Fruit fly (Drosophila melanogaster) whole organism, embryonic: Measurements from ENCODE around the gene CG3740.

Experiments used
- Ada2b ChIP-seq: fragments of 200-800 bp; sonication (Bioruptor generic); IDR thresholded peaks from 2 replicates; pipeline ENCODE4 v1.3.6; 2022; ENCODE audit warnings: missing biosample characterization, missing genetic modification characterization
- Bgb ChIP-seq: fragments of 200-800 bp; sonication (Bioruptor generic); IDR thresholded peaks from 2 replicates; pipeline ENCODE4 v1.3.6; 2022; ENCODE audit warnings: missing biosample characterization, missing genetic modification characterization; ENCODE audit not compliant: partially characterized antibody
- CG11085 ChIP-seq: fragments of 200-800 bp; sonication (Bioruptor generic); IDR thresholded peaks from 2 replicates; pipeline ENCODE4 v1.3.6; 2022; ENCODE audit warnings: missing biosample characterization, missing genetic modification characterization
- CG11504 ChIP-seq: fragments of 200-800 bp; sonication (Bioruptor generic); optimal IDR thresholded peaks from 3 replicates; lab custom pipeline; 2019; ENCODE audit warnings: missing biosample characterization, mild to moderate bottlenecking, missing genetic modification characterization, moderate library complexity
- CG11695 ChIP-seq: fragments of 200-800 bp; sonication (Bioruptor generic); IDR thresholded peaks from 3 replicates; pipeline ENCODE4 v1.3.6; 2022; ENCODE audit warnings: missing biosample characterization, missing genetic modification characterization
- CG11696 ChIP-seq: fragments of 200-800 bp; sonication (Bioruptor generic); IDR thresholded peaks from 2 replicates; pipeline ENCODE4 v1.3.6; 2022; ENCODE audit warnings: missing biosample characterization, missing genetic modification characterization
- CG12155 ChIP-seq: fragments of 200-800 bp; sonication (Bioruptor generic); optimal IDR thresholded peaks from 3 replicates; lab custom pipeline; 2016; ENCODE audit warnings: missing biosample characterization, missing genetic modification characterization
- CG12299 ChIP-seq: fragments of 200-800 bp; sonication (Bioruptor generic); optimal IDR thresholded peaks from 2 replicates; lab custom pipeline; 2018; ENCODE audit warnings: missing biosample characterization, mild to moderate bottlenecking, missing genetic modification characterization
- CG13775 ChIP-seq: fragments of 200-800 bp; sonication (Bioruptor generic); optimal IDR thresholded peaks from 3 replicates; lab custom pipeline; 2017; ENCODE audit warnings: missing biosample characterization, mild to moderate bottlenecking, missing genetic modification characterization
- CG14860 ChIP-seq: fragments of 200-800 bp; sonication (Bioruptor generic); IDR thresholded peaks from 3 replicates; pipeline ENCODE4 v1.3.6; 2022; ENCODE audit warnings: missing biosample characterization, missing genetic modification characterization; ENCODE audit not compliant: partially characterized antibody
- CG18599 ChIP-seq: fragments of 200-800 bp; sonication (Bioruptor generic); optimal IDR thresholded peaks from 3 replicates; lab custom pipeline; 2017; ENCODE audit warnings: missing biosample characterization, missing genetic modification characterization, mild to moderate bottlenecking, moderate library complexity, missing genetic modification reagents
- CG2678 ChIP-seq: fragments of 200-800 bp; sonication (Bioruptor generic); optimal IDR thresholded peaks from 3 replicates; lab custom pipeline; 2019; ENCODE audit warnings: missing biosample characterization, mild to moderate bottlenecking, missing genetic modification characterization, moderate library complexity
- CG7271 ChIP-seq: fragments of 200-800 bp; sonication (Bioruptor generic); optimal IDR thresholded peaks from 2 replicates; lab custom pipeline; 2018; ENCODE audit warnings: missing biosample characterization, mild to moderate bottlenecking, missing genetic modification characterization, moderate library complexity
- CG7357 ChIP-seq: fragments of 200-800 bp; sonication (Bioruptor generic); IDR thresholded peaks from 3 replicates; pipeline ENCODE4 v1.3.6; 2022; ENCODE audit warnings: missing biosample characterization, missing genetic modification characterization
- CG7556 ChIP-seq: fragments of 200-800 bp; sonication (Bioruptor generic); optimal IDR thresholded peaks from 2 replicates; lab custom pipeline; 2017; ENCODE audit warnings: missing biosample characterization, mild to moderate bottlenecking, missing genetic modification characterization
- CG9727 ChIP-seq: fragments of 200-800 bp; sonication (Bioruptor generic); optimal IDR thresholded peaks from 3 replicates; lab custom pipeline; 2017; ENCODE audit warnings: missing biosample characterization, mild to moderate bottlenecking, missing genetic modification characterization
- Deaf1 ChIP-seq: fragments of 200-800 bp; optimal IDR thresholded peaks from 3 replicates; lab custom pipeline; 2019; ENCODE audit warnings: missing biosample characterization, mild to moderate bottlenecking, missing genetic modification characterization, moderate library complexity
- Dek ChIP-seq: fragments of 200-800 bp; sonication (Bioruptor generic); optimal IDR thresholded peaks from 3 replicates; lab custom pipeline; 2019; ENCODE audit warnings: missing biosample characterization, mild to moderate bottlenecking, missing genetic modification characterization, moderate library complexity
- Dref ChIP-seq: fragments of 200-800 bp; sonication (Bioruptor generic); IDR thresholded peaks from 2 replicates; pipeline ENCODE4 v1.3.6; 2022; ENCODE audit warnings: missing biosample characterization, missing genetic modification characterization
- Ets97D ChIP-seq: fragments of 200-800 bp; sonication (Bioruptor generic); optimal IDR thresholded peaks from 3 replicates; lab custom pipeline; 2016; ENCODE audit warnings: missing biosample characterization, missing genetic modification characterization
- Hmr ChIP-seq: fragments of 200-800 bp; sonication (Bioruptor generic); optimal IDR thresholded peaks from 3 replicates; lab custom pipeline; 2017; ENCODE audit warnings: mild to moderate bottlenecking, missing biosample characterization, missing genetic modification reagents, missing genetic modification characterization
- Hr51 ChIP-seq, 2 experiments: fragments of 200-800 bp; sonication (Bioruptor generic); optimal IDR thresholded peaks; 2 replicates in 1 of 2; 3 replicates in 1 of 2; lab custom pipeline; 2016 to 2018; ENCODE audit warnings: missing biosample characterization in 2 of 2, missing genetic modification characterization in 2 of 2, mild to moderate bottlenecking in 1 of 2, moderate library complexity in 1 of 2
- MBD-R2 ChIP-seq: fragments of 200-800 bp; sonication (Bioruptor generic); IDR thresholded peaks from 2 replicates; pipeline ENCODE4 v1.3.6; 2022; ENCODE audit warnings: missing biosample characterization, missing genetic modification characterization
- Meics ChIP-seq: fragments of 200-800 bp; sonication (Bioruptor generic); optimal IDR thresholded peaks from 2 replicates; lab custom pipeline; 2017; ENCODE audit warnings: missing biosample characterization, mild to moderate bottlenecking, missing genetic modification characterization
- Myb ChIP-seq: fragments of 200-800 bp; sonication (Bioruptor generic); optimal IDR thresholded peaks from 2 replicates; lab custom pipeline; 2016; ENCODE audit warnings: missing biosample characterization, missing genetic modification characterization
- Pdp1 ChIP-seq, 2 experiments: fragments of 200-800 bp; sonication (Bioruptor generic); optimal IDR thresholded peaks; 3 replicates each; lab custom pipeline; 2016; ENCODE audit warnings: missing biosample characterization in 2 of 2, missing genetic modification characterization in 2 of 2, mild to moderate bottlenecking in 1 of 2, moderate library complexity in 1 of 2
- Sry-δ ChIP-seq: fragments of 200-800 bp; sonication (Bioruptor generic); optimal IDR thresholded peaks from 2 replicates; lab custom pipeline; 2016; ENCODE audit warnings: missing biosample characterization, missing genetic modification characterization
- cg ChIP-seq: fragments of 200-800 bp; sonication (Bioruptor generic); optimal IDR thresholded peaks from 3 replicates; lab custom pipeline; 2019; ENCODE audit warnings: missing biosample characterization, mild to moderate bottlenecking, missing genetic modification characterization, moderate library complexity
- ci ChIP-seq: fragments of 200-800 bp; sonication (Bioruptor generic); IDR thresholded peaks from 3 replicates; pipeline ENCODE4 v1.3.6; 2022; ENCODE audit warnings: missing biosample characterization, missing genetic modification characterization
- cwo ChIP-seq: fragments of 200-800 bp; sonication (Bioruptor generic); optimal IDR thresholded peaks from 3 replicates; lab custom pipeline; 2017; ENCODE audit warnings: missing biosample characterization, missing genetic modification characterization, mild to moderate bottlenecking, moderate library complexity, missing genetic modification reagents
- dmrt99B ChIP-seq: fragments of 200-800 bp; sonication (Bioruptor generic); optimal IDR thresholded peaks from 2 replicates; lab custom pipeline; 2018; ENCODE audit warnings: missing biosample characterization, mild to moderate bottlenecking, missing genetic modification characterization, moderate library complexity
- esg ChIP-seq: fragments of 200-800 bp; sonication (Bioruptor generic); conservative IDR thresholded peaks from 2 replicates; pipeline ENCODE4 v1.3.6; 2022; ENCODE audit warnings: missing biosample characterization, missing genetic modification characterization
- ewg ChIP-seq: fragments of 200-800 bp; sonication (Bioruptor generic); optimal IDR thresholded peaks from 3 replicates; lab custom pipeline; 2017; ENCODE audit warnings: mild to moderate bottlenecking, missing biosample characterization, missing genetic modification reagents, missing genetic modification characterization
- fru ChIP-seq: fragments of >200 bp; optimal IDR thresholded peaks from 2 replicates; lab custom pipeline; 2017
- inv ChIP-seq: fragments of 200-800 bp; sonication (Bioruptor generic); IDR thresholded peaks from 2 replicates; pipeline ENCODE4 v1.3.6; 2022; ENCODE audit warnings: missing biosample characterization, missing genetic modification characterization; ENCODE audit not compliant: partially characterized antibody
- lab ChIP-seq: fragments of 200-800 bp; sonication (Bioruptor generic); optimal IDR thresholded peaks from 3 replicates; lab custom pipeline; 2017; ENCODE audit warnings: missing biosample characterization, missing genetic modification characterization, mild to moderate bottlenecking, moderate library complexity, missing genetic modification reagents
- nerfin-2 ChIP-seq: fragments of 200-800 bp; sonication (Bioruptor generic); IDR thresholded peaks from 2 replicates; pipeline ENCODE4 v1.3.6; 2022; ENCODE audit warnings: missing biosample characterization, missing genetic modification characterization; ENCODE audit not compliant: partially characterized antibody
- prd ChIP-seq, 3 experiments: fragments of >200 bp in 2 of 3; fragments of 200-800 bp in 1 of 3; sonication (Bioruptor generic) in 1 of 3; optimal IDR thresholded peaks in 2 of 3; IDR thresholded peaks in 1 of 3; 2 replicates in 2 of 3; 3 replicates in 1 of 3; pipeline versions ENCODE4 v1.3.6 to Lab custom; 2017 to 2022; ENCODE audit warnings: missing biosample characterization in 1 of 3, missing genetic modification characterization in 1 of 3
- pzg ChIP-seq: fragments of 200-800 bp; sonication (Bioruptor generic); optimal IDR thresholded peaks from 3 replicates; lab custom pipeline; 2018; ENCODE audit warnings: missing biosample characterization, mild to moderate bottlenecking, missing genetic modification characterization, moderate library complexity
- row ChIP-seq: fragments of 200-800 bp; sonication (Bioruptor generic); IDR thresholded peaks from 3 replicates; pipeline ENCODE4 v1.3.6; 2022; ENCODE audit warnings: missing biosample characterization, missing genetic modification characterization
- sens ChIP-seq: fragments of 200-800 bp; sonication (Bioruptor generic); peaks from one replicate; lab custom pipeline; 2016; ENCODE audit warnings: missing biosample characterization, missing genetic modification characterization
- sens-2 ChIP-seq: fragments of 200-800 bp; sonication (Bioruptor generic); IDR thresholded peaks from 2 replicates; pipeline ENCODE4 v1.3.6; 2022; ENCODE audit warnings: missing biosample characterization, missing genetic modification characterization
- sna ChIP-seq: fragments of 200-800 bp; sonication (Bioruptor generic); IDR thresholded peaks from 2 replicates; pipeline ENCODE4 v1.3.6; 2022; ENCODE audit warnings: missing biosample characterization, missing genetic modification characterization; ENCODE audit not compliant: partially characterized antibody
- sob ChIP-seq: fragments of 200-800 bp; sonication (Bioruptor generic); IDR thresholded peaks from 2 replicates; pipeline ENCODE4 v1.3.6; 2022; ENCODE audit warnings: missing biosample characterization, missing genetic modification characterization
- tap ChIP-seq: fragments of 200-800 bp; optimal IDR thresholded peaks from 3 replicates; lab custom pipeline; 2019; ENCODE audit warnings: missing biosample characterization, mild to moderate bottlenecking, missing genetic modification characterization, moderate library complexity
- unc-4 ChIP-seq: fragments of 200-800 bp; sonication (Bioruptor generic); IDR thresholded peaks from 2 replicates; pipeline ENCODE4 v1.3.6; 2022; ENCODE audit warnings: missing biosample characterization, missing genetic modification characterization; ENCODE audit not compliant: partially characterized antibody

The CG3740 gene

dm6 chrX:1705929-1706328 lies 36.8 kb upstream of the CG3740 start:
- peak; percentile 51 for TF ChIP-seq row (GFP tag; lab: Robert Waterston, UW)
- TF ChIP-seq Deaf1 (tag; lab: Kevin White, UChicago), result no peak
- no peak for TF ChIP-seq sens-2 (GFP tag; lab: Robert Waterston, UW)
- TF ChIP-seq Hr51 (GFP tag; optimal IDR thresholded peaks at IDR 0.05; lab: Kevin White, UChicago), result peak in 1 of 2 experiments; percentile 16
- TF ChIP-seq CG2678 (tag; lab: Kevin White, UChicago), result peak; percentile 44
- TF ChIP-seq ci (GFP tag; lab: Robert Waterston, UW), result no peak
- peak; percentile 6 for TF ChIP-seq dmrt99B
- 0 out of 2 replicates have a peak, but pooled peaks have one; percentile 40 for TF ChIP-seq CG11696 (GFP tag; lab: Robert Waterston, UW)
- no peak for TF ChIP-seq Ada2b (GFP tag; lab: Robert Waterston, UW)
- TF ChIP-seq sna (GFP tag; lab: Robert Waterston, UW), result no peak
- TF ChIP-seq cwo (GFP tag; lab: Kevin White, UChicago), result peak; percentile 8
- no peak for TF ChIP-seq nerfin-2 (GFP tag; lab: Robert Waterston, UW)
- no peak for TF ChIP-seq CG7357 (GFP tag; lab: Robert Waterston, UW)
- TF ChIP-seq Meics (GFP tag; lab: Kevin White, UChicago), result peak; percentile 21
- TF ChIP-seq CG18599 (GFP tag; lab: Kevin White, UChicago), result peak; percentile 73
- no peak for TF ChIP-seq esg (GFP tag; lab: Robert Waterston, UW)
- TF ChIP-seq CG11695 (GFP tag; lab: Robert Waterston, UW), result 0 out of 3 replicates have a peak, but pooled peaks have one; percentile 33
- peak; percentile 3 for TF ChIP-seq Hmr (GFP tag; lab: Kevin White, UChicago)
- peak; percentile 15 for TF ChIP-seq cg (GFP tag; lab: Kevin White, UChicago)
- TF ChIP-seq CG11504, result peak; percentile 33
- TF ChIP-seq lab (GFP tag; lab: Kevin White, UChicago), result peak; percentile 6
- peak; percentile 53 for TF ChIP-seq sens (GFP tag; lab: Kevin White, UChicago)
- TF ChIP-seq CG12155 (GFP tag; lab: Kevin White, UChicago), result no peak
- peak; percentile 23 for TF ChIP-seq CG7556 (GFP tag; lab: Kevin White, UChicago)
- peak; percentile 5 for TF ChIP-seq CG9727 (GFP tag; lab: Kevin White, UChicago)

dm6 chrX:1695529-1696410 lies 26.7 kb upstream of the CG3740 start, which contains the start of gene a6:
Gene a6 (minus strand): TSS chrX:1695889.
- TF ChIP-seq sna (GFP tag; lab: Robert Waterston, UW), result peak; percentile 88
- peak; percentile 72 for TF ChIP-seq MBD-R2 (GFP tag; lab: Robert Waterston, UW)
- TF ChIP-seq Dref (GFP tag; lab: Robert Waterston, UW), result peak; percentile 98
- TF ChIP-seq Bgb (GFP tag; lab: Robert Waterston, UW), result peak; percentile 93
- 0 out of 2 replicates have a peak, but pooled peaks have one; percentile 18 for TF ChIP-seq sob (GFP tag; lab: Robert Waterston, UW)
- TF ChIP-seq unc-4 (GFP tag; lab: Robert Waterston, UW), result peak; percentile 90
- TF ChIP-seq Ets97D (GFP tag; lab: Kevin White, UChicago), result peak; percentile 66
- peak; percentile 76 for TF ChIP-seq pzg (GFP tag; lab: Kevin White, UChicago)
- TF ChIP-seq CG13775 (GFP tag; lab: Kevin White, UChicago), result peak; percentile 17
- TF ChIP-seq CG14860 (GFP tag; lab: Robert Waterston, UW), result peak; percentile 91
- peak; percentile 83 for TF ChIP-seq Sry-δ
- TF ChIP-seq fru (lab: Kevin White, UChicago), result no peak
- TF ChIP-seq Myb (GFP tag; lab: Kevin White, UChicago), result peak; percentile 59
- TF ChIP-seq inv (GFP tag; lab: Robert Waterston, UW), result peak; percentile 79
- no peak for TF ChIP-seq CG7271 (tag; lab: Kevin White, UChicago)
- peak in 1 of 2 experiments; percentile 73 for TF ChIP-seq Pdp1 (GFP tag; optimal IDR thresholded peaks at IDR 0.05; lab: Kevin White, UChicago)
- no peak for TF ChIP-seq CG12299 (tag; lab: Kevin White, UChicago)
- peak; percentile 45 for TF ChIP-seq ewg
- peak; percentile 9 for TF ChIP-seq Dek
- TF ChIP-seq tap, result peak; percentile 6
- no peak for TF ChIP-seq prd (optimal IDR thresholded peaks at IDR 0.05; lab: Kevin White, UChicago)
- no peak for TF ChIP-seq prd (GFP tag; IDR thresholded peaks at IDR 0.05; lab: Robert Waterston, UW)
- TF ChIP-seq CG11085 (GFP tag; lab: Robert Waterston, UW), result no peak
